Fruit fly (Drosophila melanogaster) whole organism, prepupa: ENCODE results near the gene wts.

ENCODE experiments used
- Blimp-1 ChIP-seq: fragments of 200-800 bp; sonication (Bioruptor generic); optimal IDR thresholded peaks from 3 replicates; lab custom pipeline; 2017; ENCODE audit warnings: missing biosample characterization, missing genetic modification characterization, mild to moderate bottlenecking, moderate library complexity, missing genetic modification reagents
- CG10631 ChIP-seq: fragments of 200-800 bp; sonication (Bioruptor generic); optimal IDR thresholded peaks from 2 replicates; lab custom pipeline; 2016; ENCODE audit warnings: missing biosample characterization, missing genetic modification characterization
- CG11762 ChIP-seq: fragments of 200-800 bp; sonication (Bioruptor generic); optimal IDR thresholded peaks from 3 replicates; lab custom pipeline; 2016; ENCODE audit warnings: missing biosample characterization, missing genetic modification characterization; ENCODE audit not compliant: insufficient read depth
- CG11902 ChIP-seq: fragments of 200-800 bp; sonication (Bioruptor generic); optimal IDR thresholded peaks from 3 replicates; lab custom pipeline; 2016; ENCODE audit warnings: missing biosample characterization, missing genetic modification characterization
- CG15336 ChIP-seq: fragments of 200-800 bp; sonication (Bioruptor generic); IDR thresholded peaks from 2 replicates; pipeline ENCODE4 v1.3.6; 2022; ENCODE audit warnings: missing biosample characterization, missing genetic modification characterization
- CG3032 ChIP-seq: fragments of 200-800 bp; optimal IDR thresholded peaks from 2 replicates; lab custom pipeline; 2019; ENCODE audit warnings: missing biosample characterization, mild to moderate bottlenecking, missing genetic modification characterization, moderate library complexity
- CG31627 ChIP-seq: fragments of 200-800 bp; sonication (Bioruptor generic); optimal IDR thresholded peaks from 3 replicates; lab custom pipeline; 2016; ENCODE audit warnings: missing biosample characterization, missing genetic modification characterization
- CG32006 ChIP-seq: fragments of 200-800 bp; sonication (Bioruptor generic); optimal IDR thresholded peaks from 3 replicates; lab custom pipeline; 2017; ENCODE audit warnings: missing biosample characterization, mild to moderate bottlenecking, missing genetic modification characterization
- CG34406 ChIP-seq: fragments of 200-800 bp; sonication (Bioruptor generic); optimal IDR thresholded peaks from 3 replicates; lab custom pipeline; 2016; ENCODE audit warnings: missing biosample characterization, missing genetic modification characterization
- CG4318 ChIP-seq: fragments of 200-800 bp; sonication (Bioruptor generic); optimal IDR thresholded peaks from 3 replicates; lab custom pipeline; 2017; ENCODE audit warnings: missing biosample characterization, mild to moderate bottlenecking, missing genetic modification characterization
- CG6163 ChIP-seq: fragments of 200-800 bp; sonication (Bioruptor generic); IDR thresholded peaks from 3 replicates; pipeline ENCODE4 v1.3.6; 2022; ENCODE audit warnings: missing biosample characterization, missing genetic modification characterization
- CG6792 ChIP-seq: fragments of 200-800 bp; sonication (Bioruptor generic); optimal IDR thresholded peaks from 3 replicates; lab custom pipeline; 2016; ENCODE audit warnings: missing biosample characterization, missing genetic modification characterization
- CG6808 ChIP-seq: fragments of 200-800 bp; sonication (Bioruptor generic); optimal IDR thresholded peaks from 3 replicates; lab custom pipeline; 2017; ENCODE audit warnings: missing biosample characterization, missing genetic modification characterization, mild to moderate bottlenecking, moderate library complexity, missing genetic modification reagents
- CG6854 ChIP-seq: fragments of 200-800 bp; sonication (Bioruptor generic); optimal IDR thresholded peaks from 2 replicates; lab custom pipeline; 2017; ENCODE audit warnings: missing biosample characterization, mild to moderate bottlenecking, missing genetic modification characterization
- CG7368 ChIP-seq: fragments of 200-800 bp; sonication (Bioruptor generic); optimal IDR thresholded peaks from 3 replicates; lab custom pipeline; 2016; ENCODE audit warnings: missing biosample characterization, missing genetic modification characterization
- CG8319 ChIP-seq: fragments of 200-800 bp; sonication (Bioruptor generic); optimal IDR thresholded peaks from 3 replicates; lab custom pipeline; 2016; ENCODE audit warnings: missing biosample characterization, missing genetic modification characterization
- CG8632 ChIP-seq: fragments of 200-800 bp; sonication (Bioruptor generic); optimal IDR thresholded peaks from 3 replicates; lab custom pipeline; 2016; ENCODE audit warnings: missing biosample characterization, missing genetic modification characterization
- CG9139 ChIP-seq: fragments of 200-800 bp; sonication (Bioruptor generic); optimal IDR thresholded peaks from 3 replicates; lab custom pipeline; 2017; ENCODE audit warnings: missing biosample characterization, mild to moderate bottlenecking, missing genetic modification characterization
- Eip75B ChIP-seq: fragments of 200-800 bp; sonication (Bioruptor generic); optimal IDR thresholded peaks from 3 replicates; lab custom pipeline; 2016; ENCODE audit warnings: missing biosample characterization, missing genetic modification characterization
- Eip78C ChIP-seq: fragments of 200-800 bp; sonication (Bioruptor generic); peaks from one replicate; lab custom pipeline; 2016; ENCODE audit warnings: missing biosample characterization, missing genetic modification characterization
- Eip93F ChIP-seq: fragments of 200-800 bp; sonication (Bioruptor generic); optimal IDR thresholded peaks from 2 replicates; lab custom pipeline; 2016; ENCODE audit warnings: missing biosample characterization, mild to moderate bottlenecking, missing genetic modification characterization
- Ets21C ChIP-seq: fragments of 200-800 bp; sonication (Bioruptor generic); optimal IDR thresholded peaks from 3 replicates; lab custom pipeline; 2016; ENCODE audit warnings: missing biosample characterization, missing genetic modification characterization
- Hr38 ChIP-seq: sonication (Bioruptor generic); optimal IDR thresholded peaks from 2 replicates; lab custom pipeline; 2016; ENCODE audit warnings: missing biosample characterization, missing genetic modification characterization
- Hr39 ChIP-seq: fragments of 200-800 bp; sonication (Bioruptor generic); optimal IDR thresholded peaks from 2 replicates; lab custom pipeline; 2016; ENCODE audit warnings: missing biosample characterization, missing genetic modification characterization
- Hr4 ChIP-seq: fragments of 200-800 bp; sonication (Bioruptor generic); optimal IDR thresholded peaks from 3 replicates; lab custom pipeline; 2016; ENCODE audit warnings: missing biosample characterization, missing genetic modification characterization
- Met ChIP-seq: fragments of 200-800 bp; sonication (Bioruptor generic); optimal IDR thresholded peaks from 3 replicates; lab custom pipeline; 2016; ENCODE audit warnings: missing biosample characterization, missing genetic modification characterization
- OdsH ChIP-seq: fragments of 200-800 bp; sonication (Bioruptor generic); optimal IDR thresholded peaks from 3 replicates; lab custom pipeline; 2016; ENCODE audit warnings: missing biosample characterization, missing genetic modification characterization
- Smox ChIP-seq: fragments of 200-800 bp; sonication (Bioruptor generic); optimal IDR thresholded peaks from 3 replicates; lab custom pipeline; 2016; ENCODE audit warnings: missing biosample characterization, missing genetic modification characterization
- Sox102F ChIP-seq: fragments of 200-800 bp; sonication (Bioruptor generic); optimal IDR thresholded peaks from 2 replicates; lab custom pipeline; 2016; ENCODE audit warnings: missing biosample characterization, mild to moderate bottlenecking, missing genetic modification characterization
- Sox14 ChIP-seq: fragments of 200-800 bp; sonication (Bioruptor generic); optimal IDR thresholded peaks from 3 replicates; lab custom pipeline; 2016; ENCODE audit warnings: missing biosample characterization, missing genetic modification characterization
- achi ChIP-seq: fragments of 200-800 bp; sonication (Bioruptor generic); optimal IDR thresholded peaks from 3 replicates; lab custom pipeline; 2016; ENCODE audit warnings: missing biosample characterization, missing genetic modification characterization
- acj6 ChIP-seq: fragments of 200-800 bp; sonication (Bioruptor generic); optimal IDR thresholded peaks from 3 replicates; lab custom pipeline; 2016; ENCODE audit warnings: missing biosample characterization, missing genetic modification characterization
- cyc ChIP-seq: fragments of 200-800 bp; sonication (Bioruptor generic); optimal IDR thresholded peaks from 3 replicates; lab custom pipeline; 2016; ENCODE audit warnings: missing biosample characterization, missing genetic modification characterization
- dac ChIP-seq: fragments of 200-800 bp; sonication (Bioruptor generic); optimal IDR thresholded peaks from 2 replicates; lab custom pipeline; 2017; ENCODE audit warnings: missing biosample characterization, mild to moderate bottlenecking, missing genetic modification characterization
- dsx ChIP-seq: fragments of 200-800 bp; optimal IDR thresholded peaks from 3 replicates; lab custom pipeline; 2019; ENCODE audit warnings: missing biosample characterization, mild to moderate bottlenecking, missing genetic modification characterization, moderate library complexity; ENCODE audit not compliant: poor library complexity, severe bottlenecking
- eg ChIP-seq: fragments of 200-800 bp; sonication (Bioruptor generic); IDR thresholded peaks from 3 replicates; pipeline ENCODE4 v1.3.6; 2022; ENCODE audit warnings: missing biosample characterization, missing genetic modification characterization
- esn ChIP-seq: fragments of 200-800 bp; sonication (Bioruptor generic); optimal IDR thresholded peaks from 2 replicates; lab custom pipeline; 2016; ENCODE audit warnings: missing biosample characterization, mild to moderate bottlenecking, missing genetic modification characterization, moderate library complexity
- fd59A ChIP-seq: fragments of 200-800 bp; sonication (Bioruptor generic); optimal IDR thresholded peaks from 2 replicates; lab custom pipeline; 2017; ENCODE audit warnings: missing biosample characterization, mild to moderate bottlenecking, missing genetic modification characterization, missing genetic modification reagents
- fd85E ChIP-seq: fragments of 200-800 bp; sonication (Bioruptor generic); optimal IDR thresholded peaks from 3 replicates; lab custom pipeline; 2016; ENCODE audit warnings: missing biosample characterization, missing genetic modification characterization
- fkh ChIP-seq: fragments of 200-800 bp; sonication (Bioruptor generic); optimal IDR thresholded peaks from 3 replicates; lab custom pipeline; 2017; ENCODE audit warnings: missing biosample characterization, mild to moderate bottlenecking, missing genetic modification characterization, moderate library complexity
- lz ChIP-seq: fragments of 200-800 bp; sonication (Bioruptor generic); optimal IDR thresholded peaks from 3 replicates; lab custom pipeline; 2016; ENCODE audit warnings: missing biosample characterization, missing genetic modification characterization
- net ChIP-seq: fragments of 200-800 bp; sonication (Bioruptor generic); optimal IDR thresholded peaks from 3 replicates; lab custom pipeline; 2016; ENCODE audit warnings: missing biosample characterization, missing genetic modification characterization
- salr ChIP-seq, 2 experiments: fragments of 200-800 bp; sonication (Bioruptor generic); optimal IDR thresholded peaks; 3 replicates each; lab custom pipeline; 2016 to 2018; ENCODE audit warnings: missing biosample characterization in 2 of 2, missing genetic modification characterization in 2 of 2, mild to moderate bottlenecking in 1 of 2
- spab ChIP-seq: fragments of 200-800 bp; sonication (Bioruptor generic); optimal IDR thresholded peaks from 2 replicates; lab custom pipeline; 2017; ENCODE audit warnings: missing biosample characterization, mild to moderate bottlenecking, missing genetic modification characterization, missing genetic modification reagents
- ss ChIP-seq, 2 experiments: fragments of 200-800 bp; sonication (Bioruptor generic); optimal IDR thresholded peaks; 2 replicates in 1 of 2; 3 replicates in 1 of 2; lab custom pipeline; 2017 to 2018; ENCODE audit warnings: mild to moderate bottlenecking in 2 of 2, missing biosample characterization in 2 of 2, missing genetic modification characterization in 2 of 2, moderate library complexity in 1 of 2
- svp ChIP-seq: fragments of 200-800 bp; sonication (Bioruptor generic); peaks from one replicate; lab custom pipeline; 2016; ENCODE audit warnings: missing biosample characterization, missing genetic modification characterization
- topi ChIP-seq: fragments of 200-800 bp; sonication (Bioruptor generic); optimal IDR thresholded peaks from 3 replicates; lab custom pipeline; 2016; ENCODE audit warnings: missing biosample characterization, missing genetic modification characterization
- vri ChIP-seq: fragments of 200-800 bp; sonication (Bioruptor generic); optimal IDR thresholded peaks from 3 replicates; lab custom pipeline; 2016; ENCODE audit warnings: missing biosample characterization, mild to moderate bottlenecking, missing genetic modification characterization

The wts gene

DNA sequence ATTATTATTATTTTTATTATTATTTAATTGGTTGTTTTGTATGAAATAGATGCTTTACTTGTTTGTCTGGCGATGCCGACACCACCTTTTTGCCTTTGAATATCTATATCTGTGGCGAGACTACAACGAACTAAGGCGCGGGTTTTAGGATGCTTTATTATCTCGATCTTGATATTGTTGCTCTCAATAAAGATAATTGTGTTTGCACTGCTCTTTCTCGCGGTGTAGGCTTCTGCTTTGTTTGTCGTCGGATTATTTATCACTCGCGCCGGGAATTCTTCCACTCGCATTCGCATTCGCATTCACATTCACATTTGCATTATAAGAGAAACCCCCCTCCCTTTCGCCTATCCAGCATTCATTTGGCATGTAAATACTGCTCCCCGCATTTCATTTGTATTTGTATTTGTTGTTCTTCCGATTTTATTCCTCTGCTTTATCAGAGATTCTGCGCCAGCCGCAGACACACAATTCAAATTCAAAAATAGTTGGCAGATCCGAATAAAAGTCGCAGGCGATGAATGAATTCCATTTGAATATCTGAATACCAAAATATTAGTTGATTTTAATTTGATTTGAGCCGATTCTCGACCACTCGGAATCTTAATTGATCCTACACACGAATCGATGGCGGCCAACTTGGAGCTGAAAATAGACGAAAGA, 6.0 kb downstream of the wts start (continued):
- TF ChIP-seq eg (GFP tag; lab: Robert Waterston, UW) = peak; percentile 56; the same call in 1 of the 3 replicates
- TF ChIP-seq fkh (GFP tag; lab: Kevin White, UChicago) = peak; percentile 73
- no peak for TF ChIP-seq Hr4 (GFP tag; lab: Kevin White, UChicago)
- TF ChIP-seq Sox14 = peak; percentile 70
- TF ChIP-seq CG6163 = peak; percentile 39; the same call in 1 of the 3 replicates
- peak; percentile 58 for TF ChIP-seq CG10631
- TF ChIP-seq CG6792 = peak; percentile 59
- no peak for TF ChIP-seq Ets21C
- peak; percentile 39 for TF ChIP-seq CG6808

DNA sequence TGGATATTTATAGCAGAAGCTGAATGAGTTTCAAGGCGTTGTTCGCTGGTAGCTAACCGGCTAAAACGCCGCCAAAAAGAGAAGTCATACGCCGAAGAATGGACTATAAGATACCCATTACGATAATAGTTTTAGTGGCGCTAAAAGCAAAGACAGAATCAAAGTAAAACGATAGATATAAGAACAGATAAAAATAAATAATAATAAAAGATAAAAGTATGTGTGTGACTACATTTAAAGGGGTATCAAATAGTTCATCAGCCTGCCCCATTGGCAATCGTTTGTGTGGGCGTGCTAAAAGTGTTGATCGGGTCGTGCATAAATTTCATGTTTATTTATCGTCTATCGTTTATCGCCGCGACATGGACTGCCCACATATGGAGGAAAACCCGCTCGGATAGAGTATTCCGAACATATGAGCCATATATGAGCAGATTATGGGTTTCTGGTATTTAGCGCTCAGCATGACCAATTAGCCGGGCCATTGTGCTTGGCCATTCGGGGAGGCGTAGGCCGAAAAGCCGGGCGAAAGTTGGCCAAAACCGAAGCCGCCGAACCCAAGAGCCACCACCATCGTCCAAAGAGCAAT, 9.0 kb downstream of the wts start:
- TF ChIP-seq acj6 (GFP tag; lab: Kevin White, UChicago) (no peak), CG11762 (GFP tag; lab: Kevin White, UChicago) (no peak), svp (GFP tag; lab: Kevin White, UChicago) (peak; percentile 45), topi (no peak), Sox102F (GFP tag; lab: Kevin White, UChicago) (no peak), Hr39 (GFP tag; lab: Kevin White, UChicago) (no peak), vri (GFP tag; lab: Kevin White, UChicago) (no peak), CG15336 (GFP tag; lab: Robert Waterston, UW) (peak; percentile 60), CG32006 (peak; percentile 51), CG8319 (GFP tag; lab: Kevin White, UChicago) (no peak), fkh (GFP tag; lab: Kevin White, UChicago) (no peak), CG11902 (GFP tag; lab: Kevin White, UChicago) (no peak), Blimp-1 (GFP tag; lab: Kevin White, UChicago) (no peak), CG8632 (GFP tag; lab: Kevin White, UChicago) (no peak), CG6808 (no peak), CG3032 (no peak), CG9139 (GFP tag; lab: Kevin White, UChicago) (no peak), Smox (GFP tag; lab: Kevin White, UChicago) (no peak), CG7368 (GFP tag; lab: Kevin White, UChicago) (no peak), net (GFP tag; lab: Kevin White, UChicago) (no peak), achi (GFP tag; lab: Kevin White, UChicago) (no peak), OdsH (GFP tag; lab: Kevin White, UChicago) (peak; percentile 5), Hr38 (GFP tag; lab: Kevin White, UChicago) (no peak), Eip78C (peak; percentile 67), lz (GFP tag; lab: Kevin White, UChicago) (no peak), CG6854 (no peak), dac (GFP tag; lab: Kevin White, UChicago) (peak; percentile 6), cyc (no peak), Eip75B (GFP tag; lab: Kevin White, UChicago) (no peak), Hr4 (GFP tag; lab: Kevin White, UChicago) (peak; percentile 51), Eip93F (GFP tag; lab: Kevin White, UChicago) (no peak), CG6792 (no peak), fd85E (GFP tag; lab: Kevin White, UChicago) (no peak), dsx (GFP tag; lab: Kevin White, UChicago) (no peak), spab (no peak), salr (GFP tag; optimal IDR thresholded peaks at IDR 0.05; lab: Kevin White, UChicago) (no peak), fd59A (GFP tag; lab: Kevin White, UChicago) (no peak), CG31627 (GFP tag; lab: Kevin White, UChicago) (no peak), esn (GFP tag; lab: Kevin White, UChicago) (no peak), CG4318 (GFP tag; lab: Kevin White, UChicago) (peak; percentile 21), eg (GFP tag; lab: Robert Waterston, UW) (peak; percentile 67; the same call in 2 of the 3 replicates), CG34406 (GFP tag; lab: Kevin White, UChicago) (no peak), CG10631 (no peak), Met (GFP tag; lab: Kevin White, UChicago) (no peak), ss (GFP tag; optimal IDR thresholded peaks at IDR 0.05; lab: Kevin White, UChicago) (no peak)
